Worm (Caenorhabditis elegans) whole organism, L4 larva: ENCODE data around the gene lron-2.

Experiments
- F26F4.8 ChIP-seq: fragments of 200-800 bp; sonication (Bioruptor generic); conservative IDR thresholded peaks from 2 replicates; pipeline ENCODE4 v1.3.6; 2022; ENCODE audit warnings: missing genetic modification characterization, missing compliant biosample characterization
- aha-1 ChIP-seq: fragments of 150-350 bp; peaks from one replicate; lab custom pipeline; 2014; ENCODE audit warnings: missing biosample characterization, missing genetic modification characterization
- hlh-30 ChIP-seq: sonication (generic microtip); optimal IDR thresholded peaks from 2 replicates; lab custom pipeline; 2017; ENCODE audit warnings: antibody characterized with exemption, mild to moderate bottlenecking, missing genetic modification characterization, missing compliant biosample characterization; ENCODE audit not compliant: insufficient read depth
- nhr-237 ChIP-seq: sonication (generic microtip); optimal IDR thresholded peaks from 2 replicates; lab custom pipeline; 2017; ENCODE audit warnings: missing biosample characterization, missing genetic modification characterization
- nhr-6 ChIP-seq: fragments of 150-350 bp; optimal IDR thresholded peaks from 2 replicates; lab custom pipeline; 2014; ENCODE audit warnings: missing biosample characterization, missing genetic modification characterization
- nhr-76 ChIP-seq: fragments of 150-350 bp; optimal IDR thresholded peaks from 2 replicates; lab custom pipeline; 2014; ENCODE audit warnings: missing biosample characterization, missing genetic modification characterization
- pqm-1 ChIP-seq: sonication (generic microtip); optimal IDR thresholded peaks from 2 replicates; lab custom pipeline; 2017; ENCODE audit warnings: missing biosample characterization, missing genetic modification characterization
- skn-1 ChIP-seq: fragments of 150-350 bp; optimal IDR thresholded peaks from 2 replicates; lab custom pipeline; 2014; ENCODE audit warnings: missing biosample characterization, missing genetic modification characterization
- unc-39 ChIP-seq: sonication (generic microtip); optimal IDR thresholded peaks from 2 replicates; lab custom pipeline; 2017; ENCODE audit warnings: missing biosample characterization, missing genetic modification characterization
- zip-2 ChIP-seq: fragments of 150-350 bp; optimal IDR thresholded peaks from 2 replicates; lab custom pipeline; 2014; ENCODE audit warnings: missing biosample characterization, missing genetic modification characterization

ce11 chrV:9272624-9273023 lies 14.7 kb downstream of the lron-2 start:
- TF ChIP-seq hlh-30 (tag; lab: Kevin White, UChicago) (no peak), nhr-237 (no peak), zip-2 (tag; lab: Kevin White, UChicago) (no peak), pqm-1 (no peak), skn-1 (tag; lab: Kevin White, UChicago) (no peak), unc-39 (tag; lab: Kevin White, UChicago) (no peak), F26F4.8 (no peak), nhr-6 (tag; lab: Kevin White, UChicago) (no peak), aha-1 (tag; lab: Kevin White, UChicago) (no peak), nhr-76 (tag; lab: Kevin White, UChicago) (no peak)
